Worm (Caenorhabditis elegans) whole organism, early embryonic: ENCODE results near the gene C07E3.8.

ENCODE experiments used
- B0310.2 ChIP-seq: sonication (generic microtip); optimal IDR thresholded peaks from 2 replicates; lab custom pipeline; 2016; ENCODE audit warnings: mild to moderate bottlenecking, missing genetic modification characterization, missing compliant biosample characterization
- F13C5.2 ChIP-seq: sonication (generic microtip); optimal IDR thresholded peaks from 2 replicates; lab custom pipeline; 2017; ENCODE audit warnings: mild to moderate bottlenecking, missing genetic modification characterization, inconsistent platforms, missing compliant biosample characterization
- aly-1 ChIP-seq: sonication (generic microtip); optimal IDR thresholded peaks from 2 replicates; lab custom pipeline; 2016; ENCODE audit warnings: missing genetic modification characterization, missing compliant biosample characterization
- ama-1 ChIP-seq: fragments of 150-350 bp; optimal IDR thresholded peaks from 2 replicates; lab custom pipeline; 2014
- ceh-13 ChIP-seq: fragments of 200-800 bp; sonication (Bioruptor generic); optimal IDR thresholded peaks from 2 replicates; lab custom pipeline; 2018; ENCODE audit warnings: mild to moderate bottlenecking, missing genetic modification characterization, missing compliant biosample characterization
- ceh-36 ChIP-seq: sonication (generic microtip); optimal IDR thresholded peaks from 2 replicates; lab custom pipeline; 2016; ENCODE audit warnings: missing genetic modification characterization, inconsistent platforms, missing compliant biosample characterization
- ets-7 ChIP-seq: sonication (generic microtip); optimal IDR thresholded peaks from 2 replicates; lab custom pipeline; 2016; ENCODE audit warnings: missing genotype, missing genetic modification characterization, missing compliant biosample characterization
- flt-1 ChIP-seq: fragments of 200-800 bp; sonication (Bioruptor generic); IDR thresholded peaks from 2 replicates; pipeline ENCODE4 v1.3.6; 2022; ENCODE audit warnings: missing genetic modification characterization, missing compliant biosample characterization
- hmbx-1 ChIP-seq: sonication (generic microtip); optimal IDR thresholded peaks from 2 replicates; lab custom pipeline; 2016; ENCODE audit warnings: mild to moderate bottlenecking, missing genetic modification characterization, missing compliant biosample characterization
- hmg-4 ChIP-seq: fragments of 200-800 bp; sonication (Bioruptor generic); optimal IDR thresholded peaks from 2 replicates; lab custom pipeline; 2018; ENCODE audit warnings: mild to moderate bottlenecking, missing genetic modification characterization, missing compliant biosample characterization
- hnd-1 ChIP-seq: sonication (generic microtip); optimal IDR thresholded peaks from 2 replicates; lab custom pipeline; 2016; ENCODE audit warnings: missing genetic modification characterization, missing compliant biosample characterization
- pes-1 ChIP-seq: fragments of 200-800 bp; sonication (Bioruptor generic); IDR thresholded peaks from 2 replicates; pipeline ENCODE4 v1.3.6; 2022; ENCODE audit warnings: missing genetic modification reagents, missing genetic modification characterization, missing compliant biosample characterization
- scrt-1 ChIP-seq: fragments of 200-800 bp; sonication (Bioruptor generic); IDR thresholded peaks from 2 replicates; pipeline ENCODE4 v1.3.6; 2022; ENCODE audit warnings: missing genetic modification characterization, missing compliant biosample characterization
- sea-1 ChIP-seq: fragments of 200-800 bp; sonication (Bioruptor generic); conservative IDR thresholded peaks from 2 replicates; pipeline ENCODE4 v1.3.6; 2022; ENCODE audit warnings: missing genetic modification characterization, missing compliant biosample characterization
- tbx-11 ChIP-seq: fragments of 200-800 bp; sonication (Bioruptor generic); IDR thresholded peaks from 2 replicates; pipeline ENCODE4 v1.3.6; 2022; ENCODE audit warnings: missing genetic modification characterization, missing compliant biosample characterization
- tbx-37 ChIP-seq: fragments of 200-800 bp; sonication (Bioruptor generic); conservative IDR thresholded peaks from 2 replicates; pipeline ENCODE4 v1.3.6; 2022; ENCODE audit warnings: missing genetic modification reagents, missing genetic modification characterization, missing compliant biosample characterization
- tra-4 ChIP-seq: sonication (generic microtip); optimal IDR thresholded peaks from 2 replicates; lab custom pipeline; 2017; ENCODE audit warnings: missing genetic modification characterization, missing compliant biosample characterization

C07E3.8 gene

ce11 chrII:10351963-10352362 lies at the start of gene C07E3.8:
Gene C07E3.8, plus strand, starts transcription at chrII:10352263.
- TF ChIP-seq tbx-11 (no peak), ceh-36 (no peak), flt-1 (no peak), F13C5.2 (no peak), tra-4 (no peak), scrt-1 (no peak), hnd-1 (tag; lab: Kevin White, UChicago) (no peak), hmbx-1 (tag; lab: Kevin White, UChicago) (no peak), ama-1 (lab: Kevin White, UChicago) (no peak), ceh-13 (GFP tag; lab: Kevin White, UChicago) (no peak), ets-7 (tag; lab: Kevin White, UChicago) (no peak)

- TF ChIP-seq tbx-37 (GFP tag; lab: Robert Waterston, UW), result no peak
- no peak for TF ChIP-seq ama-1 (lab: Kevin White, UChicago)
- no peak for TF ChIP-seq ceh-36
- no peak for TF ChIP-seq tbx-11
- TF ChIP-seq B0310.2 (tag; lab: Kevin White, UChicago), result no peak
- TF ChIP-seq ceh-13 (GFP tag; lab: Kevin White, UChicago), result no peak
- TF ChIP-seq tra-4, result no peak
- TF ChIP-seq hnd-1 (tag; lab: Kevin White, UChicago), result no peak
- TF ChIP-seq hmbx-1 (tag; lab: Kevin White, UChicago), result no peak
- TF ChIP-seq pes-1 (GFP tag; lab: Robert Waterston, UW), result no peak
- no peak for TF ChIP-seq scrt-1
- no peak for TF ChIP-seq ets-7 (tag; lab: Kevin White, UChicago)
- no peak for TF ChIP-seq F13C5.2
- TF ChIP-seq aly-1, result no peak
- TF ChIP-seq sea-1 (GFP tag; lab: Robert Waterston, UW), result no peak
- TF ChIP-seq hmg-4 (GFP tag; lab: Kevin White, UChicago), result no peak
- no peak for TF ChIP-seq flt-1
Measured at ce11 chrII:10302646-10303045, 49.4 kb upstream of the C07E3.8 start, which contains the start of gene clpp-1. Gene clpp-1, minus strand, starts transcription at chrII:10302842.

ce11 chrII:10303663-10304115 lies 48.4 kb upstream of the C07E3.8 start, which contains the start of gene vha-9:
Gene vha-9, minus strand, starts transcription at chrII:10303713.
- TF ChIP-seq tra-4, result no peak
- TF ChIP-seq pes-1 (GFP tag; lab: Robert Waterston, UW), result no peak; the same call in 1 of the 2 replicates
- no peak for TF ChIP-seq sea-1 (GFP tag; lab: Robert Waterston, UW)
- TF ChIP-seq aly-1, result no peak
- peak; percentile 43 for TF ChIP-seq hmg-4 (GFP tag; lab: Kevin White, UChicago)
- TF ChIP-seq tbx-11, result no peak
- no peak for TF ChIP-seq hnd-1 (tag; lab: Kevin White, UChicago)
- TF ChIP-seq ceh-36, result peak; percentile 67
- no peak for TF ChIP-seq hmbx-1 (tag; lab: Kevin White, UChicago)
- no peak for TF ChIP-seq ets-7 (tag; lab: Kevin White, UChicago)
- no peak for TF ChIP-seq tbx-37 (GFP tag; lab: Robert Waterston, UW)
- TF ChIP-seq F13C5.2, result peak; percentile 36
- peak; percentile 29; the same call in 1 of the 2 replicates for TF ChIP-seq scrt-1
- TF ChIP-seq B0310.2 (tag; lab: Kevin White, UChicago), result no peak
- TF ChIP-seq ceh-13 (GFP tag; lab: Kevin White, UChicago), result no peak
- no peak for TF ChIP-seq flt-1

ce11 chrII:10304736-10305135 lies 47.3 kb upstream of the C07E3.8 start:
- TF ChIP-seq scrt-1, result 0 out of 2 replicates have a peak, but pooled peaks have one; percentile 56

ce11 chrII:10308726-10309125 lies 43.3 kb upstream of the C07E3.8 start, which contains the start of gene gcy-4:
Gene gcy-4, minus strand, starts transcription at chrII:10308826.
- no peak for TF ChIP-seq ama-1 (lab: Kevin White, UChicago)
- TF ChIP-seq sea-1 (GFP tag; lab: Robert Waterston, UW), result no peak
- TF ChIP-seq ceh-36, result no peak
- TF ChIP-seq tbx-37 (GFP tag; lab: Robert Waterston, UW), result no peak
- TF ChIP-seq scrt-1, result no peak
- no peak for TF ChIP-seq tbx-11
- no peak for TF ChIP-seq B0310.2 (tag; lab: Kevin White, UChicago)
- TF ChIP-seq ceh-13 (GFP tag; lab: Kevin White, UChicago), result no peak
- TF ChIP-seq hmbx-1 (tag; lab: Kevin White, UChicago), result no peak
- TF ChIP-seq F13C5.2, result no peak
- TF ChIP-seq ets-7 (tag; lab: Kevin White, UChicago), result no peak
- no peak for TF ChIP-seq aly-1
- no peak for TF ChIP-seq hnd-1 (tag; lab: Kevin White, UChicago)
- no peak for TF ChIP-seq pes-1 (GFP tag; lab: Robert Waterston, UW)
- no peak for TF ChIP-seq tra-4
- no peak for TF ChIP-seq hmg-4 (GFP tag; lab: Kevin White, UChicago)
- TF ChIP-seq flt-1, result no peak

- no peak for TF ChIP-seq scrt-1
- no peak for TF ChIP-seq tbx-37 (GFP tag; lab: Robert Waterston, UW)
- TF ChIP-seq tra-4, result no peak
- TF ChIP-seq ama-1 (lab: Kevin White, UChicago), result no peak
- TF ChIP-seq hmbx-1 (tag; lab: Kevin White, UChicago), result no peak
- TF ChIP-seq tbx-11, result no peak
- no peak for TF ChIP-seq aly-1
- no peak for TF ChIP-seq F13C5.2
- no peak for TF ChIP-seq hmg-4 (GFP tag; lab: Kevin White, UChicago)
- no peak for TF ChIP-seq ets-7 (tag; lab: Kevin White, UChicago)
- no peak for TF ChIP-seq hnd-1 (tag; lab: Kevin White, UChicago)
- TF ChIP-seq ceh-36, result no peak
- no peak for TF ChIP-seq sea-1 (GFP tag; lab: Robert Waterston, UW)
- no peak for TF ChIP-seq pes-1 (GFP tag; lab: Robert Waterston, UW)
- no peak for TF ChIP-seq B0310.2 (tag; lab: Kevin White, UChicago)
- no peak for TF ChIP-seq flt-1
- TF ChIP-seq ceh-13 (GFP tag; lab: Kevin White, UChicago), result no peak
Measured at ce11 chrII:10309337-10309736, 42.7 kb upstream of the C07E3.8 start, which contains the start of gene ZK970.8. Gene ZK970.8, plus strand, starts transcription at chrII:10309637.

ce11 chrII:10311973-10312372 lies 40.1 kb upstream of the C07E3.8 start, which contains the start of gene srlf-34:
Gene srlf-34, plus strand, starts transcription at chrII:10312293.
- TF ChIP-seq hmg-4 (GFP tag; lab: Kevin White, UChicago) (no peak), ets-7 (tag; lab: Kevin White, UChicago) (no peak), hmbx-1 (tag; lab: Kevin White, UChicago) (no peak), aly-1 (no peak), tbx-11 (no peak), flt-1 (no peak), ceh-36 (no peak), ama-1 (lab: Kevin White, UChicago) (no peak), hnd-1 (tag; lab: Kevin White, UChicago) (no peak), pes-1 (GFP tag; lab: Robert Waterston, UW) (no peak), tra-4 (no peak)
